Worm (Caenorhabditis elegans): Measurements from ENCODE around the gene sre-31.

Gene sre-31

DNA sequence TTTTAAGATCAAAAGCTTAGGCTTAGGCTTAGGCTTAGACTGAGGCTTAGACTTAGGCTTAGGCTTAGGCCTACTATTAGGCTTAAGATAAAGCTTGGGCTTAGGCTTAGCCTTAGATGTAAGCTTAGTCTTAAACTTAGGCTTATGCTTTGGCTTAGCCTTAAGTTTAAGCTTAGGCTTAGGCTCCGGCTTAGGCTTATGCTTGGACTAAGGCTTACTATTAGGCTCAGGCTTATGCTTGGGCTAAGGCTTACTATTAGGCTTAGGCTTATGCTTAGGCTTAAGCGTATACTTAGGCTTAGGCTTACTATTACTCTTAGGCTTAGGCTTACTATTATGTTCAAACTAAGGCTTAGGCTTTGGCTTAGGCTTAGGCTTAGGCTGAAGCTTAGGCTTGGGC, 28.1 kb upstream of the sre-31 start:
- TF ChIP-seq tab-1 (GFP tag; IDR thresholded peaks at IDR 0.05) (no peak), ztf-29 (GFP tag; IDR thresholded peaks at IDR 0.05) (no peak), ztf-23 (GFP tag; IDR thresholded peaks at IDR 0.05) (no peak), cog-1 (tag; optimal IDR thresholded peaks at IDR 0.05) (no peak)

DNA sequence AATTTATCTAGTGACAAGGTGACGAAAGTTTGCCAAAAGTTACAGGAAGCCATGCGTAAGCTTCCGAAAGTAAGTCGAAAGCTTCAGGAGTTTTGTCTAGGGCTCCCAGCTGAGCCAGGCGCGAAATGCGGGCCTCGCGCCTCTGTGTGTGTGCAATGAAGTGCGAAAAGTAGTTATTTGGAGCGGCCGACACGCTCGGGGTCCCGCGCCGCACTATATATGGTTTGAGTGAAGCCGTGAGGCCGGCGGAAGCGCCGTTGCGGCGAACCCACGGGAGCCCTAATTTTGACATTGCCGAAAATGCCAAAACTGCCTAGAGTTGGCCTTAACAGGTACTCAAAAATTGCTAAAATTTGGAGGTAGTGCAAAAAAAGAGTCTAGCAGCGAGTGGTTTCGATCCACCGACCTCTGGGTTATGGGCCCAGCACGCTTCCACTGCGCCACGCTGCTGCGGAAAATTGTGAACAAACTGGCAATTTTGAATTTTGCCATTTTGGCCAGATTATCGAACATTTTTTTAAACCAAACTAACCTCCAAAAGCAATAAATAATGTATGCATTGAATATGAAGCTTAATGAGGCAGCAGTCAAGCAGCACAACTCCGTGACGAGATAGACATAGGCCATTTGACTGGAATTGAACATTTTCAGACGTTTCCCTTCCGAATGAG, 26.7 kb upstream of the sre-31 start:
- TF ChIP-seq tab-1 (GFP tag; IDR thresholded peaks at IDR 0.05) (no peak), ztf-23 (GFP tag; IDR thresholded peaks at IDR 0.05) (no peak), cog-1 (tag; optimal IDR thresholded peaks at IDR 0.05) (no peak), T22C8.4 (GFP tag; IDR thresholded peaks at IDR 0.05) (no peak), klf-2 (GFP tag; conservative IDR thresholded peaks at IDR 0.05) (no peak), med-1 (GFP tag; optimal IDR thresholded peaks at IDR 0.05; ENCODE audit: insufficient read depth) (no peak), ref-1 (GFP tag; conservative IDR thresholded peaks at IDR 0.05) (no peak), flt-1 (GFP tag; IDR thresholded peaks at IDR 0.05) (no peak), ztf-29 (GFP tag; IDR thresholded peaks at IDR 0.05) (no peak)

DNA sequence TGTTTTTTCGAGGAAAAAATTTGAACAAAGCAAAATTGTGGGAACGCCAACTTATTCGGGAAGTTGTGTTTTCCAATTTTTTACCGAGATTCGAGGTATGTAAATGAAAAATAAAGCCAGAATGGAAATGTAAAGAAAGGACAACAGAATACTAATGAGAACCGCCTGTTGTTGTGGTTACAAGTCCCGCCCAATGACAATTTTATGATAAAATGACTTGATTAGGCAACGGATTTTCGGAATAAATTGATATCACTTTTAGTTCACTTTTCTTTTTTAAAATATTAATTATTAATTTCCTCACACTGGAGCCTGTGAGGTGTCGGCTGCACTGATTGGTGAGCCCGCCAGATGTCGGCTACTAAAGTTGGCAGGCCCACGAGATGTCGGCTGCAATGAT, 23.7 kb upstream of the sre-31 start, which contains the start of gene dct-12:
Gene dct-12, minus strand, starts transcription at position 101 of the 400 bp plus-strand sequence.
- TF ChIP-seq T22C8.4 (GFP tag; IDR thresholded peaks at IDR 0.05) = no peak
- TF ChIP-seq ztf-23 (GFP tag; IDR thresholded peaks at IDR 0.05) = no peak
- no peak for TF ChIP-seq klf-2 (GFP tag; conservative IDR thresholded peaks at IDR 0.05)

DNA sequence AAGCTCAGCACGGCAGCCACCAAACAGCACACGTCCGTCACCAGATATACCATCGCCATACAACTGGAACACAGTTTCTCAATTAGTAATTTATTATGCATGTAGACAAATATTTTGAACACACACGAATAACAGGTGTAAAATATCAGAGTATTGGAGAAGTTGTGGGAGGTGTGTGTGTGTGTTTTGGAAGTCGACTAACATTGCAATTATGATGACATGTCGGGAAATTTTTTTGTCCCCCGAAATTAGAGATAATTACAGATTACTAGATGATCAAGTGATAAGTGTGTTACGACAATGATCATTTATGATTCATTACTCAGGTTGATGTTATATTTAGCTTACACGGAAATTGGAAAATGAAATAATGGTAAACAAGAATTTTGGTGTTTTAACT, 21.1 kb upstream of the sre-31 start, which contains the start of gene Y57A10C.8:
Gene Y57A10C.8, minus strand, starts transcription at position 101 of the 400 bp plus-strand sequence.
- TF ChIP-seq med-1 (GFP tag; optimal IDR thresholded peaks at IDR 0.05; ENCODE audit: insufficient read depth) (no peak), T22C8.4 (GFP tag; IDR thresholded peaks at IDR 0.05) (no peak), klf-2 (GFP tag; conservative IDR thresholded peaks at IDR 0.05) (no peak), ztf-23 (GFP tag; IDR thresholded peaks at IDR 0.05) (no peak), ref-1 (GFP tag; conservative IDR thresholded peaks at IDR 0.05) (no peak), flt-1 (GFP tag; IDR thresholded peaks at IDR 0.05) (no peak), cog-1 (tag; optimal IDR thresholded peaks at IDR 0.05) (no peak), ztf-29 (GFP tag; IDR thresholded peaks at IDR 0.05) (no peak), tab-1 (GFP tag; IDR thresholded peaks at IDR 0.05) (no peak)

DNA sequence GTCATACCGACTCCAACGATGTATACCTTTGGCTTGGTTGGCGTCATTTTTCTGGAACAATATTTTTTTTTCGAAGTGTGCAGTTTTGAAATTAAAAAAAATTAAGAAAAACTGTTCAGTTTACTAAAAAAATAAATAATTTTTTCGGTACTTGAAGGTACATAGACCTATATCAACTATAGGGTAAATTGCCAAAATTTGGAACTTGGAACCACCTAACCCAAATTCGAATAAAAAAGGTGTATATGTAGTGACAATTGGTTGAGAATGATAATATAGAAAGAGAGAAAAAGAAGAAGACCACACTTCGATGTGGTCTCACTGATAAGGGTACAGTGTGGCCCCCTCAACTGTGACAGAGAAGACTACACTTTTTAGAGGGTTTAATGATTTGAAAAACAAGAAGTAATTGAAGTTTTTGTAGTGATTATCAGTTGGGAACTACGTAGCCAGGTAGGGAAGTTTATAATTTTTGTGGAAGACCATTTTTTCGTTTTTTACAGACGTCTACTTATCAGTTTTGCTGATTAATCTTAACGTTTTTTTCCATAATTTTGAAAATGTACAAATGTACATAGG, 17.1 kb upstream of the sre-31 start, which contains the start of gene daf-22:
Gene daf-22, minus strand, starts transcription at position 51 of the 579 bp plus-strand sequence.
- no peak for TF ChIP-seq flt-1 (GFP tag; IDR thresholded peaks at IDR 0.05)
- TF ChIP-seq ref-1 (GFP tag; conservative IDR thresholded peaks at IDR 0.05) = no peak
- TF ChIP-seq klf-2 (GFP tag; conservative IDR thresholded peaks at IDR 0.05) = no peak
- TF ChIP-seq ztf-23 (GFP tag; IDR thresholded peaks at IDR 0.05) = no peak
- no peak for TF ChIP-seq cog-1 (tag; optimal IDR thresholded peaks at IDR 0.05)
- no peak for TF ChIP-seq med-1 (GFP tag; optimal IDR thresholded peaks at IDR 0.05; ENCODE audit: insufficient read depth)
- TF ChIP-seq ztf-29 (GFP tag; IDR thresholded peaks at IDR 0.05) = no peak
- no peak for TF ChIP-seq T22C8.4 (GFP tag; IDR thresholded peaks at IDR 0.05)
- TF ChIP-seq tab-1 (GFP tag; IDR thresholded peaks at IDR 0.05) = no peak

DNA sequence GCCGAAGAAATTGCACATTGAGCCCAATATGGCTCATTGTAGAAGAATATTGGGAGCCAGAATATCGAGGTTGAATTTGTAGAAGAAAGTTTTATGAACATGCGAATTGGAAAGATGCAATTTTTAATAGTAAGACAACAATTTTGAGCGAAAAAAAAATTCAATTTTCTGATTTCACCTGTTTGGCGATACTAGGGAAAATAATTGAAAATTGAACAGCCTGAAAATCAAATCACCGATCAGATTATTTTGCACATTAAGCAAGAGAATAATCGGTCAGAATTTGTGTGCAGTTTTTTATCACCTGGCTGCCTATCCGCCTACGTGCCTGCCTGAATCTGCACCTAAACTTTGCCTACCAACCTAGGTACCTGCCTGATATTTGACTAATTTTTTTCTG, 11.9 kb upstream of the sre-31 start, which contains the start of gene sre-26:
Gene sre-26, minus strand, starts transcription at position 101 of the 400 bp plus-strand sequence.
- TF ChIP-seq flt-1 (GFP tag; IDR thresholded peaks at IDR 0.05) (no peak), ztf-23 (GFP tag; IDR thresholded peaks at IDR 0.05) (no peak), ref-1 (GFP tag; conservative IDR thresholded peaks at IDR 0.05) (no peak), T22C8.4 (GFP tag; IDR thresholded peaks at IDR 0.05) (no peak), med-1 (GFP tag; optimal IDR thresholded peaks at IDR 0.05; ENCODE audit: insufficient read depth) (no peak), cog-1 (tag; optimal IDR thresholded peaks at IDR 0.05) (no peak), ztf-29 (GFP tag; IDR thresholded peaks at IDR 0.05) (no peak), tab-1 (GFP tag; IDR thresholded peaks at IDR 0.05) (no peak)

DNA sequence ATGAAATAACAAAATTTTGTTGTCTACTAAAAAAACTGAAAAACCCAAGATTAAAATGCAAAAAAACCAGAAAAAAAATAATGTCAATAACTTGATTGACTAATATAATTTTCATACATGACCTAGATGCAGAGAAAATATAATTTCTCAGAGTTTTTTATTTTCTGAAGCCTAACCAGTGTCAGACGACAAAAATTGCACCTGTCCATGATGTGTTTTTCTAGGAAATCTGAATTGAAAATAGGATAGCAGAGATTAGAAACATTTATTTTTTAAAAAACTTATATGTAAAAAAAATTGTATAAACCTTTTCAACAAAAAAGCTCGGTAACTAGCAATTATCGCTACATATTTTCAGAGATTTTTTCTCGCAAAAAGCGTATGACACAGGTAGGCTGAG, 9.4 kb upstream of the sre-31 start:
- TF ChIP-seq tab-1 (GFP tag; IDR thresholded peaks at IDR 0.05) (no peak), cog-1 (tag; optimal IDR thresholded peaks at IDR 0.05) (no peak), med-1 (GFP tag; optimal IDR thresholded peaks at IDR 0.05; ENCODE audit: insufficient read depth) (no peak), T22C8.4 (GFP tag; IDR thresholded peaks at IDR 0.05) (no peak), klf-2 (GFP tag; conservative IDR thresholded peaks at IDR 0.05) (no peak), ztf-29 (GFP tag; IDR thresholded peaks at IDR 0.05) (no peak), ztf-23 (GFP tag; IDR thresholded peaks at IDR 0.05) (no peak), ref-1 (GFP tag; conservative IDR thresholded peaks at IDR 0.05) (no peak), flt-1 (GFP tag; IDR thresholded peaks at IDR 0.05) (no peak)

DNA sequence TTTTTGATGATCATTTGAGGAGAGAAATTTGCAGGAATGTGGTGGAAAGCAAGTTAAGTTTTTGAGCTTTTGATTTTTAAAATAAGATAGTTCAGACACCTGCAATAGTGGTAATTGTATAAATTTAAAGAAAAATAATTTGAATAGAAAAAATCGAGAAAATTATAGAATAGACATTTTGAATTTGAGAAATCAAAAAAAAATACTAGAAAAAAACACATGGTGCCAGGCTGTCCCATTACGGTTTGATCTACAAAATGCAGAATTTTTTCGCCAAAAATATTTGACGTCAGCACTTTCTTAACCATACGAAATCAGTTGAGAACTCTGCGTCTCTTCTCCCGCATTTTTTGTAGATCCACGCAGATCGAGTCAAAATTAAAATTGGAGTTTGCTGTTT, 8.9 kb upstream of the sre-31 start, which contains the start of gene sre-27:
Gene sre-27, minus strand, starts transcription at position 101 of the 400 bp plus-strand sequence.
- no peak for TF ChIP-seq ztf-23 (GFP tag; IDR thresholded peaks at IDR 0.05)
- TF ChIP-seq ztf-29 (GFP tag; IDR thresholded peaks at IDR 0.05) = no peak
- no peak for TF ChIP-seq cog-1 (tag; optimal IDR thresholded peaks at IDR 0.05)
- TF ChIP-seq klf-2 (GFP tag; conservative IDR thresholded peaks at IDR 0.05) = no peak
- TF ChIP-seq med-1 (GFP tag; optimal IDR thresholded peaks at IDR 0.05; ENCODE audit: insufficient read depth) = no peak

DNA sequence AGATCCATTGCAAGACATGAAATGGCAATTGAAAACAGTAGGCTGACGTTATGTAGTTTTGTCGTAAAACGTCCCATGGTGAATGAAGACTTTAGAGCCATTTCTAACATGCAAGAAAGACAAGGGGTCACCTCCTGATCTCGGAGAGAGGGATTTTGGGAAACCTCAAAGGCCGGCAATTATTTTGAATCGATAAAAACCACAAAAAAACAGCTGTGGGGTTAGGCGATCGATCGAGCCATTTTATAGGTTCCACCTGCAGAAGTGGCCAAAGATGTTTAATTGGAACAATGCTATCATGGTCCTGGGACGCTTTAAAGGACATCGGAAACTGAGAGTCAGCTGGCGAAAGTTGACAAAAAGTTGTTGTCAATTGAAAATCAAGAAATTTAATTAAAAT, 6.2 kb upstream of the sre-31 start, which contains the start of gene Y57A10C.11:
Gene Y57A10C.11, minus strand, starts transcription at position 101 of the 400 bp plus-strand sequence.
- TF ChIP-seq ref-1 (GFP tag; conservative IDR thresholded peaks at IDR 0.05) (no peak), T22C8.4 (GFP tag; IDR thresholded peaks at IDR 0.05) (no peak), cog-1 (tag; optimal IDR thresholded peaks at IDR 0.05) (no peak)

DNA sequence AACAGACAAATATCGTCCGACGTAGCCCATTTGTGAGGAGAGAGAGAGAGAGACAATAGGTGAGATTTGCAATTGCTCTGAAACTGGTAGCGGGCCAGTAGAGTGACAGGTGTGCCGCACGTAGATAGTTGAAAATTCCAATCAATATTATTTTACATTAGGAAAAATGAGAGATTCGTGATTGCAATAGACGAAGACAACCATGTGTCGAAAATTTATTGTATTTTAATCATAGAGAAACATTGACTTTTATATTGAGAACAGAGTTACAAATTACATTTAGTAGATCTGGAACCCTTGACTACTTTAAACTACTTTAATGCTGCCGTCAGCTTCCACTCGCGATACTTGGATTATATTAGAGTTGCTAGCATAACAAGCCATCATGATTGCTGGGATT, 3.8 kb upstream of the sre-31 start, which contains the start of gene Y57A10C.1:
Gene Y57A10C.1, minus strand, starts transcription at position 101 of the 400 bp plus-strand sequence.
- TF ChIP-seq ref-1 (GFP tag; conservative IDR thresholded peaks at IDR 0.05) = no peak
- no peak for TF ChIP-seq flt-1 (GFP tag; IDR thresholded peaks at IDR 0.05)
- no peak for TF ChIP-seq cog-1 (tag; optimal IDR thresholded peaks at IDR 0.05)
- no peak for TF ChIP-seq ztf-23 (GFP tag; IDR thresholded peaks at IDR 0.05)
- no peak for TF ChIP-seq klf-2 (GFP tag; conservative IDR thresholded peaks at IDR 0.05)

Measured in whole organism, midembryonic.